Fruit fly (Drosophila melanogaster) whole organism: ENCODE measurements around the gene RhoGAP18B.

ENCODE experiments used
- CG8478 ChIP-seq: fragments of >200 bp; optimal IDR thresholded peaks from 2 replicates; lab custom pipeline; 2018; ENCODE audit warnings: inconsistent platforms
- Dll ChIP-seq: fragments of >200 bp; optimal IDR thresholded peaks from 2 replicates; lab custom pipeline; 2017
- EcR ChIP-seq, 2 experiments: fragments of >200 bp; optimal IDR thresholded peaks; 2 replicates each; lab custom pipeline; 2017; ENCODE audit warnings: missing biosample characterization in 2 of 2, missing genetic modification characterization in 2 of 2, missing genetic modification reagents in 2 of 2
- pan ChIP-seq: fragments of >200 bp; optimal IDR thresholded peaks from 2 replicates; lab custom pipeline; 2017
- psq ChIP-seq: fragments of >200 bp; optimal IDR thresholded peaks from 2 replicates; lab custom pipeline; 2017
- usp ChIP-seq: fragments of >200 bp; optimal IDR thresholded peaks from 2 replicates; lab custom pipeline; 2017; ENCODE audit warnings: missing biosample characterization, missing genetic modification characterization, mixed read lengths

RhoGAP18B gene

DNA sequence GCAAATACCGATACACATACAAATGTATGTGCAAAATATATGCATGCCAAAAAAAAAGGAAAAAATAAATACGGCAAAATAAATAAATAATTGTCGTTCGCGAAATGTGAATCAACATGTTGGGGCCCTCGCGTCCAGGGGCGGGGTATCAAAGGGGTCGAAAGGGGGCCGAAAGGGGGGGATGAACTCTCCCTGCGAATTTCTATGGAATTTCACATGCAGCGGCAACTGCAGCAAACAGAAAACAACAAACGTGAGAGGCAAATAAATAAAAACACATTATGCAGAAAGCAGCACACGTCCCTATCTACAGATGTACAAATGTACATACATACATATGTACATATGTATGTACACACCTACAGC is 17.4 kb downstream of the RhoGAP18B start:
- TF ChIP-seq usp (GFP tag; lab: Kevin White, UChicago) (no peak), EcR (GFP tag; optimal IDR thresholded peaks at IDR 0.05; lab: Kevin White, UChicago) (no peak), CG8478 (lab: Kevin White, UChicago) (no peak), Dll (lab: Kevin White, UChicago) (no peak), pan (no peak), psq (lab: Kevin White, UChicago) (no peak)

- no peak for TF ChIP-seq Dll (lab: Kevin White, UChicago)
- TF ChIP-seq CG8478 (lab: Kevin White, UChicago), result no peak
Measured at dm6 chrX:19148798-19149510, 17.9 kb downstream of the RhoGAP18B start.

- no peak for TF ChIP-seq pan
- TF ChIP-seq CG8478 (lab: Kevin White, UChicago), result no peak
- no peak for TF ChIP-seq Dll (lab: Kevin White, UChicago)
- TF ChIP-seq EcR (GFP tag; optimal IDR thresholded peaks at IDR 0.05; lab: Kevin White, UChicago), result no peak
Measured at dm6 chrX:19147939-19148641, 18.8 kb downstream of the RhoGAP18B start.

dm6 chrX:19146421-19146952 is 20.4 kb downstream of the RhoGAP18B start:
- TF ChIP-seq usp (GFP tag; lab: Kevin White, UChicago) (no peak), psq (lab: Kevin White, UChicago) (no peak), Dll (lab: Kevin White, UChicago) (no peak), CG8478 (lab: Kevin White, UChicago) (no peak), pan (peak; percentile 50), EcR (GFP tag; optimal IDR thresholded peaks at IDR 0.05; lab: Kevin White, UChicago) (no peak)

- TF ChIP-seq Dll (lab: Kevin White, UChicago), result no peak
- TF ChIP-seq usp (GFP tag; lab: Kevin White, UChicago), result no peak
- no peak for TF ChIP-seq psq (lab: Kevin White, UChicago)
- TF ChIP-seq CG8478 (lab: Kevin White, UChicago), result no peak
- no peak for TF ChIP-seq pan
- TF ChIP-seq EcR (GFP tag; optimal IDR thresholded peaks at IDR 0.05; lab: Kevin White, UChicago), result no peak
Measured at dm6 chrX:19144785-19145422, 22.0 kb downstream of the RhoGAP18B start.

dm6 chrX:19135768-19136167 is 31.1 kb downstream of the RhoGAP18B start, which contains the start of gene Obp18a:
Gene Obp18a, minus strand, starts transcription at chrX:19135868.
- no peak for TF ChIP-seq EcR (GFP tag; optimal IDR thresholded peaks at IDR 0.05; lab: Kevin White, UChicago)
- TF ChIP-seq psq (lab: Kevin White, UChicago), result no peak
- no peak for TF ChIP-seq pan
- TF ChIP-seq usp (GFP tag; lab: Kevin White, UChicago), result no peak
- TF ChIP-seq Dll (lab: Kevin White, UChicago), result no peak
- TF ChIP-seq CG8478 (lab: Kevin White, UChicago), result no peak

DNA sequence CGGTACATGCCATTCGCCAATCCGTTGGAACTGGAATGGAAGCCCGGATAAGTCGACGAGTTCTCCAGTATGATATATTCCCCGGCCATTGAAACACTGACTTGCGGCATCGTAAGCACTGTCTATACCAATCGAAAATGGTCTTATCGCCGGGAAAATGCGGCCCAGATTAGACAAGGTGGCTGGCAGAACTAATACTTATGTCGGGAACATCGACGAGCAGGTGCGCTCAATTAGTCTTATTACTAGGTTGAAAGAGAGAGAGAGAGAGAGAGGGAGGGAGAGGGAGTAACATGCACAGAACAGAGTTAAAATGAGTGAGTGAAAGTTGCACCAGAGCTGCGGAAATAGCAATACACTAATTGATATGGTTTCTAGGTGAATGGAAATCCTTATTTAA is 39.7 kb downstream of the RhoGAP18B start, which contains the start of gene tgy:
Gene tgy, minus strand, starts transcription at position 101 of the 400 bp plus-strand sequence.
- TF ChIP-seq pan (no peak), CG8478 (lab: Kevin White, UChicago) (no peak), Dll (lab: Kevin White, UChicago) (no peak), EcR (GFP tag; optimal IDR thresholded peaks at IDR 0.05; lab: Kevin White, UChicago) (no peak), psq (lab: Kevin White, UChicago) (no peak), usp (GFP tag; lab: Kevin White, UChicago) (no peak)

- TF ChIP-seq pan (no peak), usp (GFP tag; lab: Kevin White, UChicago) (no peak), CG8478 (lab: Kevin White, UChicago) (no peak), psq (lab: Kevin White, UChicago) (no peak), EcR (GFP tag; optimal IDR thresholded peaks at IDR 0.05; lab: Kevin White, UChicago) (no peak), Dll (lab: Kevin White, UChicago) (no peak)
Measured at dm6 chrX:19124288-19124687, 42.6 kb downstream of the RhoGAP18B start, which contains the start of gene CG15882. Gene CG15882, minus strand, starts transcription at chrX:19124388.

DNA sequence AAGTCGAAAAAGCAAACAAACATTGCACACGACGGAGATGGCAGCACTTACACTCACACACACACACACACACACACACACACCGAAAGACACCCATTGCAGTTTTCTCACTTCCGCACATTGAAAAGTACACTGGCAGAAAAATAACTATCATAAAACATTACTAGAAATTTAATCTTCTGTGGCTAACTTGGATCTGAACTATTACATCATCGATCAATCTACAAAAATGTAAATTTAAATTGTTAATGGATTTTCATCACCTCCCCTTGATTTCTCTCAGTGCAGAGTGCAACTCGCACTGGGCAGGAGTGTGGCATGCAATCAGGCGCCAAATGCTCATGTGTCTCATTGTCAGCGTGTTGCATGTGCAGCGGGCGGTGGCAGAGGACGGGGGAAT is 46.5 kb downstream of the RhoGAP18B start:
- TF ChIP-seq CG8478 (lab: Kevin White, UChicago) (no peak), EcR (GFP tag; optimal IDR thresholded peaks at IDR 0.05; lab: Kevin White, UChicago) (no peak), pan (no peak), Dll (lab: Kevin White, UChicago) (no peak), psq (lab: Kevin White, UChicago) (no peak), usp (GFP tag; lab: Kevin White, UChicago) (no peak)

DNA sequence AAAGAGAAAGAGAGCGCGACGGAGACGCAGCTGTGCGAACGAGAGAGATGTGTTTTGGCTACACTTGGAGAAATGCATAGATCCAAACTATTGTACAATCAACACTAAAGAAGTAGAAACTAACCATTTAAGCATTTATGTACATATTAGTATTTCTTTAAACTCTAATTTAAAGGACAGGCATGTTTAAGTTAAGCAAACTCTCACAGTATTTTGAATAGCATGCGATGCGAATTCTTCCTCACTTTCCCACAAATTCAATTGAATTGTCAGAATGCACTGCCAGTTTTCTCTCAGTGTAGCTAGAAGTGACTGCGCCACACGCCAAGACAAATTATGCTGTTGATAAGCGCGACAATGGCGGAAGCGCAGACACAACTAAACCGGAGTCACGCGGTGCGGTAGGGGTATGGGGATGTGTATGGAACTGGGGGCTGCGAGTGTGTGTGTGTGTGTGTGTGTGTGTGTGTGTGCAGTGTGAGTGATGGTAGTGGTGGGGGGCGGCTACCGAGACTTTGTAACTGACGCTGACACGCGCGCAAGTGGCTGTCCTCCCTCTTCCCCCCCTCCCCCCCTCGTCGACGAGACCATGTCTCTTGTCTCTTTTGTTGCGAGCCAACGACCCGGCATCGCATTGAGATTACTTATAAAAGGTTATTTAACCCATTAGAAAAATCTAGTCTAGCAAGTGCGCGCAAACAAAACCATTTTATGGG is 59.9 kb downstream of the RhoGAP18B start:
- TF ChIP-seq pan (no peak), Dll (lab: Kevin White, UChicago) (no peak), psq (lab: Kevin White, UChicago) (no peak), CG8478 (lab: Kevin White, UChicago) (no peak), usp (GFP tag; lab: Kevin White, UChicago) (no peak), EcR (GFP tag; optimal IDR thresholded peaks at IDR 0.05; lab: Kevin White, UChicago) (no peak)
